Fruit fly (Drosophila melanogaster) whole organism, pupa: ENCODE measurements around the gene Aven.

Source experiments
- CG10348 ChIP-seq: fragments of 200-800 bp; sonication (Bioruptor generic); IDR thresholded peaks from 2 replicates; pipeline ENCODE4 v1.3.6; 2022; ENCODE audit warnings: missing biosample characterization, missing genetic modification characterization
- CG12605 ChIP-seq: fragments of 200-800 bp; sonication (Bioruptor generic); IDR thresholded peaks from 2 replicates; pipeline ENCODE4 v1.3.6; 2022; ENCODE audit warnings: missing biosample characterization, missing genetic modification characterization
- CG13204 ChIP-seq: fragments of 200-800 bp; sonication (Bioruptor generic); optimal IDR thresholded peaks from 2 replicates; lab custom pipeline; 2018; ENCODE audit warnings: missing biosample characterization, mild to moderate bottlenecking, missing genetic modification characterization, moderate library complexity
- CG14655 ChIP-seq: fragments of 200-800 bp; sonication (Bioruptor generic); optimal IDR thresholded peaks from 3 replicates; lab custom pipeline; 2017; ENCODE audit warnings: mild to moderate bottlenecking, missing biosample characterization, missing genetic modification reagents, missing genetic modification characterization
- CG15710 ChIP-seq: fragments of 200-800 bp; sonication (Bioruptor generic); optimal IDR thresholded peaks from 2 replicates; lab custom pipeline; 2018; ENCODE audit warnings: missing biosample characterization, mild to moderate bottlenecking, missing genetic modification characterization, moderate library complexity
- CG17806 ChIP-seq: fragments of 200-800 bp; sonication (Bioruptor generic); optimal IDR thresholded peaks from 2 replicates; lab custom pipeline; 2018; ENCODE audit warnings: missing biosample characterization, mild to moderate bottlenecking, missing genetic modification characterization, moderate library complexity
- CG32121 ChIP-seq: fragments of 200-800 bp; sonication (Bioruptor generic); IDR thresholded peaks from 2 replicates; pipeline ENCODE4 v1.3.6; 2022; ENCODE audit warnings: missing biosample characterization, missing genetic modification characterization
- CG34367 ChIP-seq: fragments of 200-800 bp; sonication (Bioruptor generic); optimal IDR thresholded peaks from 2 replicates; lab custom pipeline; 2018; ENCODE audit warnings: missing biosample characterization, mild to moderate bottlenecking, missing genetic modification characterization
- CG4496 ChIP-seq: fragments of 200-800 bp; sonication (Bioruptor generic); IDR thresholded peaks from 3 replicates; pipeline ENCODE4 v1.3.6; 2022; ENCODE audit warnings: missing biosample characterization, missing genetic modification characterization
- CG8159 ChIP-seq: fragments of 200-800 bp; sonication (Bioruptor generic); optimal IDR thresholded peaks from 3 replicates; lab custom pipeline; 2018; ENCODE audit warnings: missing biosample characterization, mild to moderate bottlenecking, missing genetic modification characterization, moderate library complexity
- CG8301 ChIP-seq: fragments of 200-800 bp; sonication (Bioruptor generic); optimal IDR thresholded peaks from 2 replicates; lab custom pipeline; 2018; ENCODE audit warnings: missing biosample characterization, mild to moderate bottlenecking, missing genetic modification characterization
- CG9948 ChIP-seq: fragments of 200-800 bp; sonication (Bioruptor generic); optimal IDR thresholded peaks from 2 replicates; lab custom pipeline; 2018; ENCODE audit warnings: missing biosample characterization, mild to moderate bottlenecking, missing genetic modification characterization, moderate library complexity
- D1 ChIP-seq: fragments of 200-800 bp; sonication (Bioruptor generic); optimal IDR thresholded peaks from 2 replicates; lab custom pipeline; 2018; ENCODE audit warnings: missing biosample characterization, mild to moderate bottlenecking, missing genetic modification characterization, moderate library complexity
- EcR ChIP-seq: fragments of 200-800 bp; sonication (Bioruptor generic); optimal IDR thresholded peaks from 3 replicates; lab custom pipeline; 2019; ENCODE audit warnings: missing biosample characterization, missing genetic modification characterization, mild to moderate bottlenecking, moderate library complexity, missing genetic modification reagents
- Ets98B ChIP-seq: fragments of 200-800 bp; sonication (Bioruptor generic); IDR thresholded peaks from 2 replicates; pipeline ENCODE4 v1.3.6; 2022; ENCODE audit warnings: missing biosample characterization, missing genetic modification characterization
- Pif1A ChIP-seq: fragments of 200-800 bp; sonication (Bioruptor generic); optimal IDR thresholded peaks from 3 replicates; lab custom pipeline; 2016; ENCODE audit warnings: missing biosample characterization, missing genetic modification characterization
- Pif1B ChIP-seq: fragments of 200-800 bp; sonication (Bioruptor generic); optimal IDR thresholded peaks from 3 replicates; lab custom pipeline; 2016; ENCODE audit warnings: missing biosample characterization, missing genetic modification characterization
- Snoo ChIP-seq: fragments of 200-800 bp; sonication (Bioruptor generic); optimal IDR thresholded peaks from 3 replicates; lab custom pipeline; 2017; ENCODE audit warnings: missing biosample characterization, mild to moderate bottlenecking, missing genetic modification characterization, inconsistent platforms
- fd96Ca ChIP-seq: fragments of 200-800 bp; sonication (Bioruptor generic); IDR thresholded peaks from 3 replicates; pipeline ENCODE4 v1.3.6; 2022; ENCODE audit warnings: missing biosample characterization, missing genetic modification characterization
- gl ChIP-seq: fragments of 200-800 bp; sonication (Bioruptor generic); optimal IDR thresholded peaks from 2 replicates; lab custom pipeline; 2018; ENCODE audit warnings: missing biosample characterization, mild to moderate bottlenecking, missing genetic modification characterization
- rn ChIP-seq: fragments of 200-800 bp; sonication (Bioruptor generic); IDR thresholded peaks from 2 replicates; pipeline ENCODE4 v1.3.6; 2022; ENCODE audit warnings: missing biosample characterization, missing genetic modification characterization

Aven gene

DNA sequence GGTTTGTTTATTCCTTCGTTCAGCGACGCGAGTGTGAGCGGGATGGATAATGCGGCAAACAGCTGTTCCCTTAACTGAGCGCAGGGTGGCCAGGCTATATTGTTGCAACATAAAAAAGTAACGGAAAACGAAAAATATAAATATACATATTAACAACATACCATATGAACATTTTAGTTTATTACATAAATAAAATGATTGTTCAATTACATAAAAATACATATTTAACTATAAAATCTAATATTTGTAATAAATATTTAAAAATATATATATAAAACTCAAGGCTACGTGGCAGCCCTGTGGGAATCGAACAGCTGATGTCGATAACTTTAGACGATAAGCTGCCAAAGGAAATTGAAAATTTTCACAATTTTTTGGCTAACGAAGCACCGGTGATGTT is at the start of gene Aven, which contains the start of gene CG2540:
Gene Aven (minus strand): TSS at position 77 of the 400 bp plus-strand sequence.
Gene CG2540 (plus strand): TSS at position 315 of the 400 bp plus-strand sequence.
- TF ChIP-seq CG9948 (tag; lab: Kevin White, UChicago) (peak; percentile 74), CG12605 (GFP tag; lab: Robert Waterston, UW) (peak; percentile 43; the same call in 1 of the 2 replicates), EcR (GFP tag; lab: Kevin White, UChicago) (no peak), CG32121 (no peak; the same call in 1 of the 2 replicates), CG8159 (tag; lab: Kevin White, UChicago) (peak; percentile 82), fd96Ca (GFP tag; lab: Robert Waterston, UW) (peak; percentile 66; the same call in 2 of the 3 replicates), Snoo (tag; lab: Kevin White, UChicago) (peak; percentile 75), CG15710 (tag; lab: Kevin White, UChicago) (peak; percentile 80), CG14655 (peak; percentile 82), CG34367 (tag; lab: Kevin White, UChicago) (peak; percentile 58), CG8301 (tag; lab: Kevin White, UChicago) (peak; percentile 67), D1 (peak; percentile 4), CG4496 (GFP tag; lab: Robert Waterston, UW) (peak; percentile 44; the same call in 1 of the 3 replicates), Pif1B (GFP tag; lab: Kevin White, UChicago) (peak; percentile 66), rn (GFP tag; lab: Robert Waterston, UW) (no peak), CG10348 (GFP tag; lab: Robert Waterston, UW) (no peak), CG13204 (peak; percentile 4), gl (tag; lab: Kevin White, UChicago) (peak; percentile 6), Pif1A (GFP tag; lab: Kevin White, UChicago) (no peak), Ets98B (GFP tag; lab: Robert Waterston, UW) (no peak; the same call in 1 of the 2 replicates), CG17806 (tag; lab: Kevin White, UChicago) (peak; percentile 69)

- TF ChIP-seq CG9948 (tag; lab: Kevin White, UChicago) (peak; percentile 61), EcR (GFP tag; lab: Kevin White, UChicago) (peak; percentile 84), CG14655 (peak; percentile 72), CG15710 (tag; lab: Kevin White, UChicago) (peak; percentile 70), CG34367 (tag; lab: Kevin White, UChicago) (peak; percentile 67), CG17806 (tag; lab: Kevin White, UChicago) (peak; percentile 56), CG12605 (GFP tag; lab: Robert Waterston, UW) (peak; percentile 83), fd96Ca (GFP tag; lab: Robert Waterston, UW) (peak; percentile 61; the same call in 2 of the 3 replicates), CG8159 (tag; lab: Kevin White, UChicago) (peak; percentile 55), Ets98B (GFP tag; lab: Robert Waterston, UW) (peak; percentile 75), CG13204 (peak; percentile 86), CG8301 (tag; lab: Kevin White, UChicago) (peak; percentile 35), D1 (no peak), Pif1A (GFP tag; lab: Kevin White, UChicago) (peak; percentile 81), rn (GFP tag; lab: Robert Waterston, UW) (peak; percentile 47; the same call in 1 of the 2 replicates), Snoo (tag; lab: Kevin White, UChicago) (peak; percentile 71), Pif1B (GFP tag; lab: Kevin White, UChicago) (peak; percentile 79), gl (tag; lab: Kevin White, UChicago) (peak; percentile 92), CG32121 (peak; percentile 84), CG4496 (GFP tag; lab: Robert Waterston, UW) (peak; percentile 88), CG10348 (GFP tag; lab: Robert Waterston, UW) (no peak)
These were observed 47.3 kb upstream of the Aven start for dm6 chrX:12676554-12677336.

DNA sequence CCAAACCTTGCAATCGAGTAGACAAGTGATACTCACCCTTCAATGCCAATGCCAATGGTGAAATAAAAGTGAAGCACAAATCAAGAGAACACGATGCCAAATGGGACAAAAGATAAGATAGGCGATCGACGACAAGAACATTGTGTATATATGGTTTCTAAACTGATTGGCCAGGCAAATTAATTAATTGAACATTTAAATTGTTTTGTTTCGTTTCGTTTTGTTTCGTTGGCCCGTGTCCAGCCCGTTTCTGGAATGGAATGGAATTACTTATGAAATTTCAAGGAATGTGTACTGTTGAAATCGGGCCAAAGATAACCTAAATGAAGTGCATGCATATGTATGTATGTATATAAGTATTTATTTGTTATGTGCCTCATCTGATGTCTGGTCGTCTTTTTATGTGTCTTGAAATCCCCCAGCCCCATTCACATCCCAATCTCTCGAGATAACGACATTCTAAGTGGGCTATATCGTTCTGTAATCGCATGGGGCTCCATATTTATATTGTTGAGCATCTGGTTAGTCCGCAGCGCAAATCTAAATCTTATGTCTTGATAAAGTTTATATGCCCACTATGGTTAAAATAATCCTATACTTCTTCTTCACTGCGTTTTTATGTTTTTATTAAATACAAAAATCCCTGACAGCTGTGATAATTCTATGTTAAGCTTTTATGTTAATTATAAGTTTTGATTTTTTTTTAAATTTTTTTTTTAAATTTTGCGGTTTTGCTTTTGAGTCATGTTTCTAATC is 46.5 kb upstream of the Aven start:
- TF ChIP-seq CG8159 (tag; lab: Kevin White, UChicago): no peak
- no peak for TF ChIP-seq Pif1B (GFP tag; lab: Kevin White, UChicago)
- no peak for TF ChIP-seq CG34367 (tag; lab: Kevin White, UChicago)
- no peak for TF ChIP-seq Pif1A (GFP tag; lab: Kevin White, UChicago)
- no peak for TF ChIP-seq D1
- TF ChIP-seq CG17806 (tag; lab: Kevin White, UChicago): no peak
- TF ChIP-seq CG15710 (tag; lab: Kevin White, UChicago): no peak
- no peak for TF ChIP-seq CG13204
- no peak for TF ChIP-seq CG12605 (GFP tag; lab: Robert Waterston, UW)
- no peak for TF ChIP-seq EcR (GFP tag; lab: Kevin White, UChicago)
- no peak for TF ChIP-seq CG10348 (GFP tag; lab: Robert Waterston, UW)
- TF ChIP-seq, all 21 proteins: peak for 0

DNA sequence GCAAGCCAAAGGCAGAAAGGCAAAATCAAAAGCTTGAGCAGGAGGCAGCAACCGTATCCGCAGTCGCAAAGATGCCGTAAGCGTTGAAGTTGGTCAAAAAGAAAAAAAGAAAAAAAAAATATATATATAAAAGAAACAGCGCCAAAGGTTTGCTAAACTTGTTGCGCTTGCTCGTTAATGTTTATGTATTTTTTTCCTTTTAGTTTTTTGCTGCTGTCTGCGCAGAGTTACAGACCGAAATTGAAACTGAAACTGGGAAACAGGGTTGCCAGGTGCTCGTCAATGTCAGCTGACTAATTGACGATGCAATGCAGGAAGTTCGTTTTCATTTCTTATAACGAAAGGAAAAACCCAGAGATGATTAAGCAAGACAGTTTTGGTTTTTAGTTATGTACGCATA is 45.8 kb upstream of the Aven start:
- TF ChIP-seq fd96Ca (GFP tag; lab: Robert Waterston, UW) (0 out of 3 replicates have a peak, but pooled peaks have one; percentile 49), Pif1B (GFP tag; lab: Kevin White, UChicago) (peak; percentile 38), Ets98B (GFP tag; lab: Robert Waterston, UW) (peak; percentile 52; the same call in 1 of the 2 replicates), D1 (no peak), CG10348 (GFP tag; lab: Robert Waterston, UW) (no peak), rn (GFP tag; lab: Robert Waterston, UW) (no peak), CG15710 (tag; lab: Kevin White, UChicago) (peak; percentile 32), CG13204 (peak; percentile 29), CG8159 (tag; lab: Kevin White, UChicago) (peak; percentile 22), CG12605 (GFP tag; lab: Robert Waterston, UW) (peak; percentile 79; the same call in 1 of the 2 replicates), CG9948 (tag; lab: Kevin White, UChicago) (peak; percentile 1), EcR (GFP tag; lab: Kevin White, UChicago) (peak; percentile 38), CG8301 (tag; lab: Kevin White, UChicago) (no peak), Snoo (tag; lab: Kevin White, UChicago) (no peak), CG34367 (tag; lab: Kevin White, UChicago) (peak; percentile 28), Pif1A (GFP tag; lab: Kevin White, UChicago) (peak; percentile 10), CG32121 (peak; percentile 55; the same call in 1 of the 2 replicates), CG14655 (peak; percentile 19), CG17806 (tag; lab: Kevin White, UChicago) (peak; percentile 21), gl (tag; lab: Kevin White, UChicago) (peak; percentile 18), CG4496 (GFP tag; lab: Robert Waterston, UW) (peak; percentile 66; the same call in 2 of the 3 replicates)
